Worm (Caenorhabditis elegans): ENCODE measurements around the gene dnj-1.
"Not testable (repeated sequence)": the region's sequence is repeated elsewhere in the genome, so short reads cannot be mapped to it uniquely, and the experiment has no call there.

The dnj-1 gene

DNA sequence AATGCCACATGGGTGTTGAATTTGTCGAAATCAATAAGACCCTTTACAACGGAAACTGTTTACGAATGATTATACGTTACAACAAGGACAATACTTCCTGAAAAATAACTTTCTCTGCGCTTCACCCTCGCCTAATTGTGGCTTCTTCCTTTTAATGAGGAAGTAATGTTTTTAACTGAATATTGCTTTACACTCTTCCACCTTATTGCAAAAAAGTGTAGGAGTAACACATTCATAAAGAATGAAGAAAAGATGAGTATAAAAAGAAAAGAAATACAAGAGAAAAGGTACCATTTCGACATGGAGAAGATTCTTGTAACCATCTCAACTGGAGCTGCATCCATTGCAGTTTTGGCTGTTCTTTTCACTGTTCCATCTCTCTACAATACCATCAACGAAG, 35.7 kb upstream of the dnj-1 start, which contains the start of gene col-126:
TSS of gene col-126 (plus strand) at position 301 of the 400 bp plus-strand sequence.
- TF ChIP-seq hmg-4 (GFP tag; optimal IDR thresholded peaks at IDR 0.05); ceh-36 (tag; optimal IDR thresholded peaks at IDR 0.05); tbx-37 (GFP tag; conservative IDR thresholded peaks at IDR 0.05): not testable (repeated sequence)

DNA sequence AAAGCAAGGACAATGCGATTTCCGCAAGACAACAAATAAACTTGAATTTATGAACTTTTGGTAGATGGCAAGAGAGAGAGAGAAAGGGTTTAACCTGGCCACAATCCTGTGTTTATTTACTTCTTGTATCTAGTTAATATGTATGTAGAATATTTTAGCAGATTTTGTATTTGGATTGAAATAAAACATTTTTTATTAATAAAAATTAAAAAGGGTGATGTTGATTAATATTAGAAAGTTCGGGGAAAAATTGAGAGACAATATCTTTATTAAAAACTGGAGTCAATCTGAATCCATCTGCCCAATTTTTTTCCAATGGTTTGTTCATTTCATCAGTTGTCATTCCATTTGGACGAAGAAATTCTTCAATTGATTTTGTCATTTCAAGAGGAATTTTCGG, 32.7 kb upstream of the dnj-1 start, which contains the start of gene col-127:
TSS of gene col-127 (minus strand) at position 101 of the 400 bp plus-strand sequence.
- TF ChIP-seq hmg-4 (GFP tag; optimal IDR thresholded peaks at IDR 0.05) = no peak
- no peak for TF ChIP-seq hmbx-1 (tag; optimal IDR thresholded peaks at IDR 0.05)
- TF ChIP-seq ceh-13 (GFP tag; optimal IDR thresholded peaks at IDR 0.05) = no peak
- TF ChIP-seq sea-1 (GFP tag; conservative IDR thresholded peaks at IDR 0.05) = no peak
- TF ChIP-seq aly-1 (tag; optimal IDR thresholded peaks at IDR 0.05) = no peak

DNA sequence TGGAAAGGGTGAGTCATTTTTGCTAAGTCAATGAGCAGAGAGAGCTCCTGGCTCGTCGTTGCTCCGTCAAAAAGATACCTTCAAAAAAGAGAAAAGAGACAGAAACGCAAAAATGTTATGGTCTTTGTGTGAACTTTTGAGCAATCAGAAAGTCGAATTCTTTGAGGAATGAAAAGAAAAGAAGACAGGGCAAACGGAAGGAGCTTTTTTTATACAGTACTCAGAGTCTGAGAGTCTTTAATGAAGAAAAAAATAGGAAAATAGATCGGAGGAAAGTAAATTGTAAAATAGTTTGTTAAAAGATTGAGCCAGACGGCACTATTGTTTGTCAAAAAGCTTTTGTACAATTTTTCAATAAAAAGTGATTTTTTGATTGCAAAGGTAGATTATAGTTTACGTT, 29.4 kb upstream of the dnj-1 start:
- no peak for TF ChIP-seq tbx-11 (GFP tag; IDR thresholded peaks at IDR 0.05)
- no peak for TF ChIP-seq flt-1 (GFP tag; IDR thresholded peaks at IDR 0.05)
- no peak for TF ChIP-seq ceh-36 (tag; optimal IDR thresholded peaks at IDR 0.05)

DNA sequence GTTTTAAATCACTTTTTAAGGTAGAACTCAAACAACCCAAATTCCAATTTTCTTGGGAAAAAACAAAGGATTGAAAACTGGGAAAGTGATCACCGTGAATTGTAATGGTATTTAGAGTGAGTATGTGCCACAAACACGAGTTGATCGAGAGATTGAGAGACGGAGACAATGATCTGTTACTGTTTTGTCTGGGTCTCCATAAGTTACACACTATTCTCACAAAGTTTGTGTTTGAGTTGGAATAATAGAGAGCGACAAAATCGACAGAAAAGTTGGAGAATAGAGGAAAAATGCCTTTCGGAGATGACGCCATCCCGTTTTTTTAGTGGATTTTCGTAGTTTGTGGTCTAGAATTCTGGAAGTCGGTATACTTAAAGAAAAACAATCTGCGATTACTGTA, 27.6 kb upstream of the dnj-1 start, which contains the start of gene nhr-7:
TSS of gene nhr-7 (minus strand) at position 101 of the 400 bp plus-strand sequence.
- TF ChIP-seq B0310.2 (tag; optimal IDR thresholded peaks at IDR 0.05) = no peak
- no peak for TF ChIP-seq hmbx-1 (tag; optimal IDR thresholded peaks at IDR 0.05)
- no peak for TF ChIP-seq flt-1 (GFP tag; IDR thresholded peaks at IDR 0.05)
- no peak for TF ChIP-seq ama-1 (optimal IDR thresholded peaks at IDR 0.05)
- TF ChIP-seq hnd-1 (tag; optimal IDR thresholded peaks at IDR 0.05) = no peak
- no peak for TF ChIP-seq hmg-4 (GFP tag; optimal IDR thresholded peaks at IDR 0.05)
- no peak for TF ChIP-seq pes-1 (GFP tag; IDR thresholded peaks at IDR 0.05)
- no peak for TF ChIP-seq tra-4 (tag; optimal IDR thresholded peaks at IDR 0.05)
- TF ChIP-seq ets-7 (tag; optimal IDR thresholded peaks at IDR 0.05) = no peak
- no peak for TF ChIP-seq tbx-11 (GFP tag; IDR thresholded peaks at IDR 0.05)
- TF ChIP-seq sea-1 (GFP tag; conservative IDR thresholded peaks at IDR 0.05) = no peak
- TF ChIP-seq ceh-13 (GFP tag; optimal IDR thresholded peaks at IDR 0.05) = no peak
- no peak for TF ChIP-seq ceh-36 (tag; optimal IDR thresholded peaks at IDR 0.05)
- TF ChIP-seq aly-1 (tag; optimal IDR thresholded peaks at IDR 0.05) = no peak
- no peak for TF ChIP-seq scrt-1 (GFP tag; IDR thresholded peaks at IDR 0.05)
- no peak for TF ChIP-seq tbx-37 (GFP tag; conservative IDR thresholded peaks at IDR 0.05)

DNA sequence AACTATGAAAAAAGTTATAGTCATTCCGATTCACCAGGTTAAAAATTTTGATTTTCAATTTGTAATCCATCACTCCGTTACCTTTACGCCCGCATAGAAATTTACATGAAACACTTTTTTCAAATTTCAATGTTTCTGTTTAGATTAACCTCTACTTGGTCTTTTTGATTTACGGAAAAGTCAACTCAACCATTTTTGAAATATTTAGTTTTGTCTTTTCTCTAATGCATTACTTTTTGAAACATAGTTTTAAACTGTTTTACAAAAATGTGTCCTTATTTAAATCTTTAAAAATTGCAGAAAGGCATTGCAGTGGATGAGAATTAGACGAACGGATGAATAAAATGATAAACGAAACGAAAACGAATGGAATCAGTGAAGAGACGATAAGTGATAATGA, 25.7 kb upstream of the dnj-1 start, which contains the start of gene gtl-2:
TSS of gene gtl-2 (plus strand) at position 301 of the 400 bp plus-strand sequence.
- TF ChIP-seq hmbx-1 (tag; optimal IDR thresholded peaks at IDR 0.05) (no peak), tra-4 (tag; optimal IDR thresholded peaks at IDR 0.05) (no peak), ama-1 (optimal IDR thresholded peaks at IDR 0.05) (no peak), hnd-1 (tag; optimal IDR thresholded peaks at IDR 0.05) (no peak), sea-1 (GFP tag; conservative IDR thresholded peaks at IDR 0.05) (no peak), ceh-36 (tag; optimal IDR thresholded peaks at IDR 0.05) (no peak), F13C5.2 (tag; optimal IDR thresholded peaks at IDR 0.05) (no peak), B0310.2 (tag; optimal IDR thresholded peaks at IDR 0.05) (no peak), flt-1 (GFP tag; IDR thresholded peaks at IDR 0.05) (no peak), pes-1 (GFP tag; IDR thresholded peaks at IDR 0.05) (no peak), ets-7 (tag; optimal IDR thresholded peaks at IDR 0.05) (no peak), scrt-1 (GFP tag; IDR thresholded peaks at IDR 0.05) (no peak), aly-1 (tag; optimal IDR thresholded peaks at IDR 0.05) (no peak), hmg-4 (GFP tag; optimal IDR thresholded peaks at IDR 0.05) (no peak), tbx-37 (GFP tag; conservative IDR thresholded peaks at IDR 0.05) (no peak), tbx-11 (GFP tag; IDR thresholded peaks at IDR 0.05) (no peak), ceh-13 (GFP tag; optimal IDR thresholded peaks at IDR 0.05) (no peak)

DNA sequence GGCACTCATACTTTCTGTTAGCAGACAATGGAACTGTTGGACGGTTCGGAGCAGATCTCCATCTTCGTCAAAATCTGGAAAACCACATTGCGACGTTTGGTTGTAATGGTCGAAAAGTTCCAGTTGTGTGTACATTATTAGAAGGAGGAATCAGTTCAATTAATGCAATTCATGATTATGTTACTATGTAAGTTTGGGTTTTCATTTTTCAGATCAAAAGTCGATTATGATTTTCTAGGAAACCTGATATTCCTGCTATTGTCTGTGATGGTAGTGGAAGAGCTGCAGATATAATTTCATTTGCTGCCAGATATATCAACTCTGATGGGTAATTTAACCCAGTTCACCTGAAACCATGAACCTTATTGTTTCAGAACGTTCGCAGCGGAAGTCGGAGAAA, 22.8 kb upstream of the dnj-1 start:
- TF ChIP-seq scrt-1 (GFP tag; IDR thresholded peaks at IDR 0.05) = no peak
- no peak for TF ChIP-seq hmbx-1 (tag; optimal IDR thresholded peaks at IDR 0.05)
- TF ChIP-seq ama-1 (optimal IDR thresholded peaks at IDR 0.05) = no peak
- TF ChIP-seq ceh-36 (tag; optimal IDR thresholded peaks at IDR 0.05) = no peak
- no peak for TF ChIP-seq sea-1 (GFP tag; conservative IDR thresholded peaks at IDR 0.05)
- TF ChIP-seq hnd-1 (tag; optimal IDR thresholded peaks at IDR 0.05) = no peak
- TF ChIP-seq F13C5.2 (tag; optimal IDR thresholded peaks at IDR 0.05) = no peak
- no peak for TF ChIP-seq aly-1 (tag; optimal IDR thresholded peaks at IDR 0.05)
- no peak for TF ChIP-seq ets-7 (tag; optimal IDR thresholded peaks at IDR 0.05)
- no peak for TF ChIP-seq B0310.2 (tag; optimal IDR thresholded peaks at IDR 0.05)
- no peak for TF ChIP-seq flt-1 (GFP tag; IDR thresholded peaks at IDR 0.05)
- no peak for TF ChIP-seq tra-4 (tag; optimal IDR thresholded peaks at IDR 0.05)
- TF ChIP-seq tbx-11 (GFP tag; IDR thresholded peaks at IDR 0.05) = no peak
- no peak for TF ChIP-seq ceh-13 (GFP tag; optimal IDR thresholded peaks at IDR 0.05)

DNA sequence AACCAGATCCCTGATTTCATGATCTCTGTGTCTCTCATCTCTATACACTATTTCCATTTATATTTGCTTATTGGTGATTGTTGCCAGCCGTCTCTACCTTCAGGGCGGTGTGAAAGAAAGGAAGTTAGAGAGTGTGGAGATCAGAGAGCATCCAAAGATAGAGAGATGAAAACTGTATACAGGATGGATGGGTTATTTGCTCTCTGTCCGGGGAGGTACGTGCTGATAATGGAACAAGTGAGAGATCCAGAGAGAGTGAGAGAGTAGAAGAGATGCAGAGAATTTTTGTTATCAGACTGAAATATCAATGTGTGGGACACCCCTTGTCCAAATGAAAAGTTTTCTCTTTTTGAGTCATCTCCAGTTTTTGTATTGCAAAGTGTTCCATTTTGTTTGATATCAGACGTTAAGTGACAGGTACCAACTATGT, 14.7 kb upstream of the dnj-1 start:
- no peak for TF ChIP-seq aly-1 (tag; optimal IDR thresholded peaks at IDR 0.05)
- TF ChIP-seq sea-1 (GFP tag; conservative IDR thresholded peaks at IDR 0.05) = no peak
- TF ChIP-seq flt-1 (GFP tag; IDR thresholded peaks at IDR 0.05) = no peak

DNA sequence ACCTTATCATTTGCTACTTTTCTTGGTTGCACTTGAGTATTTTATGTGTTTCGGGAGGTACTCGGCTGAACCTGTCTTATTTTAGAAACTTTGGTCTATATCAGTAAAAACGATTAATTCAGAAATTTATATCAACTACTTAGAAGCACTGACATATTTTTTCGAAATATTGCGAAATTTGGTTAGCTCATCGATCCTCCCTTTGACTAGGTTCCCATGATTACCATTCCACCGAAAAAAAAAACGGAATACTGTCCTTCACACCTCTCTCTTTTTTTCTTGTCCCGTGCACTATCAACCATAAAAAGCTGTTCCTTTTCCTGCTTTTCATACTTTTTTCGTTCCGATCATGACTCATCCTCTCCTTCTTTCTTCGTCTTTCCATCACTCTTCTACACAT, 13.6 kb upstream of the dnj-1 start:
- TF ChIP-seq scrt-1 (GFP tag; IDR thresholded peaks at IDR 0.05) (no peak), hmg-4 (GFP tag; optimal IDR thresholded peaks at IDR 0.05) (no peak), tbx-37 (GFP tag; conservative IDR thresholded peaks at IDR 0.05) (no peak), pes-1 (GFP tag; IDR thresholded peaks at IDR 0.05) (no peak), aly-1 (tag; optimal IDR thresholded peaks at IDR 0.05) (no peak), ets-7 (tag; optimal IDR thresholded peaks at IDR 0.05) (no peak), hnd-1 (tag; optimal IDR thresholded peaks at IDR 0.05) (no peak), flt-1 (GFP tag; IDR thresholded peaks at IDR 0.05) (no peak), ceh-36 (tag; optimal IDR thresholded peaks at IDR 0.05) (no peak), sea-1 (GFP tag; conservative IDR thresholded peaks at IDR 0.05) (no peak), B0310.2 (tag; optimal IDR thresholded peaks at IDR 0.05) (no peak), ama-1 (optimal IDR thresholded peaks at IDR 0.05) (no peak), F13C5.2 (tag; optimal IDR thresholded peaks at IDR 0.05) (no peak), ceh-13 (GFP tag; optimal IDR thresholded peaks at IDR 0.05) (no peak), hmbx-1 (tag; optimal IDR thresholded peaks at IDR 0.05) (no peak)
